Fruit fly (Drosophila melanogaster) whole organism, adult: Measurements from ENCODE around the gene CG12118.

Source experiments
- CG33017 ChIP-seq: fragments of 200-800 bp; sonication (Bioruptor generic); optimal IDR thresholded peaks from 2 replicates; lab custom pipeline; 2018; ENCODE audit warnings: missing biosample characterization, mild to moderate bottlenecking, missing genetic modification characterization, moderate library complexity
- cnc ChIP-seq, 2 experiments: fragments of >200 bp; optimal IDR thresholded peaks; 2 replicates each; lab custom pipeline; 2017
- pad ChIP-seq: fragments of 200-800 bp; sonication (Bioruptor generic); optimal IDR thresholded peaks from 3 replicates; lab custom pipeline; 2017; ENCODE audit warnings: missing biosample characterization, missing genetic modification characterization, mild to moderate bottlenecking, moderate library complexity, missing genetic modification reagents

DNA sequence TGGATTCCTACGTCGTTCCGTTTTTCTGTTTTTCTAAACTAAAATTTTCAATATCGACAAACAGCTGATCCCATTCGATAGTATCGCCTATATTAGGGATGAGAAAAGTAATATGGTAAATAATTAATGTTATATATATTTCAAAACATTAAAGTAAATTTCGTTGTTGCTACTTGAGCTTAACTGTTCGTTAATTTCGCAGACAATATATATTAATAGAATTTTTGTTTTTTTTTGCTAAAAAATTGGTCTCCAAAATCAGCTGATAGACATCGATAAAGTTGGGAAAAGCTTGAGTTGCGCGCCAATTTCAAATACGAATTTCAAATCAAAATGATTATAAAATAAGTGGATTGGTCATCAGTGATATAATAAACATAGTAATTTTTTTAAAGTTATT, at the start of gene CG12118:
- TF ChIP-seq CG33017 (tag; lab: Kevin White, UChicago), result peak; percentile 56
- no peak for TF ChIP-seq cnc (optimal IDR thresholded peaks at IDR 0.05; lab: Kevin White, UChicago)
- peak; percentile 58 for TF ChIP-seq pad (GFP tag; lab: Kevin White, UChicago)
